Fruit fly (Drosophila melanogaster): ENCODE measurements around the gene CG32365.

Gene CG32365

DNA sequence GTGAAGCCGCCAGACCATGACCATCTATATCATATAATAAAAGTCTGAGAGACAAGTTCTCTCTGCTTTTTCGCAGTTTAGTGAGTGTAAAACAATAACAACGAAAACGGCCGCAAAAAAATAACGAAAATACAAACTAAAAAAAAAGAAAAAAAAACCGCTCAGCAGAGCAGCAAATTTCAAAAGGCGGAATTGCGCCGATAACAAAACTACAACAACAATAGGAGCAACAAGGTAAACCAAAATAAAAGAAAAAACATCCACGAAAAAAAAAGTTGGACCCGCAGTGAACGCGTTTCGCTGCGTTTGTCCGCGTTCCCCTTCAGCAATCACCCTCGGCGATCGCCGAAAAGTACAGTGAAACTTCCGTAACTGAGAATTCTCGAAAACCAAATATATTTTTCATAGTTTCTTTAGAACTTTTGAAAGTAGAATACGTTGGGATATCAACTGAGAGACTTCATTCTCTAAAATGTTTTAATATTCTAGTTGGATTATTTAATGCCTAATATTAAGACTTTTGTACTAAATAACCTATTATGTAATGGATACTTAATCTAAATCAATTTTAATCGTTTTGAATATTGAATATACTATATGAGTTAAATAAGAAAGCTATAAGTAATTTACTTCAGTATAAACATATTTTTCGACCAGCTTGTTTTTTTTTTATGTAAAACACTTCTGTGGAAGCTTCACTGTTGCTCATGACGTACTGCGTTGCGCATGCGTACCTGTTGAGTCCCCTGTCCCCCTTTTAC lies 6.9 kb downstream of the CG32365 start (continued):
- TF ChIP-seq CG8281 (tag; optimal IDR thresholded peaks at IDR 0.05) (peak; percentile 11), fd3F (GFP tag; optimal IDR thresholded peaks at IDR 0.05) (peak; percentile 19), CG2678 (tag; optimal IDR thresholded peaks at IDR 0.05) (peak; percentile 76), Hr78 (GFP tag; optimal IDR thresholded peaks at IDR 0.05) (peak in 1 of 2 experiments; percentile 37), Ptx1 (GFP tag; IDR thresholded peaks at IDR 0.05) (peak; percentile 52), Camta (GFP tag; optimal IDR thresholded peaks at IDR 0.05) (no peak), lola (GFP tag; optimal IDR thresholded peaks at IDR 0.05) (peak in 1 of 3 experiments; percentile 75), wor (GFP tag; IDR thresholded peaks at IDR 0.05) (0 out of 2 replicates have a peak, but pooled peaks have one; percentile 27), trem (tag; optimal IDR thresholded peaks at IDR 0.05) (peak; percentile 11), sens (GFP tag) (peak; percentile 91), ewg (GFP tag; optimal IDR thresholded peaks at IDR 0.05) (peak; percentile 48), Rfx (GFP tag; IDR thresholded peaks at IDR 0.05) (peak; percentile 22; the same call in 1 of the 2 replicates), CG34422 (GFP tag; IDR thresholded peaks at IDR 0.05) (peak; percentile 43; the same call in 1 of the 3 replicates), CG4707 (GFP tag; optimal IDR thresholded peaks at IDR 0.05) (no peak), CG14710 (tag; optimal IDR thresholded peaks at IDR 0.05) (peak; percentile 72), ara (GFP tag; IDR thresholded peaks at IDR 0.05) (0 out of 2 replicates have a peak, but pooled peaks have one; percentile 4), E2f1 (GFP tag; IDR thresholded peaks at IDR 0.05) (no peak), eyg (GFP tag; optimal IDR thresholded peaks at IDR 0.05) (no peak), CG7928 (GFP tag; optimal IDR thresholded peaks at IDR 0.05) (no peak), wek (GFP tag; optimal IDR thresholded peaks at IDR 0.05) (no peak), prd (optimal IDR thresholded peaks at IDR 0.05) (no peak), prd (GFP tag; IDR thresholded peaks at IDR 0.05) (peak; percentile 59; the same call in 1 of the 3 replicates), CG17328 (GFP tag; IDR thresholded peaks at IDR 0.05) (0 out of 2 replicates have a peak, but pooled peaks have one; percentile 37), bcd (GFP tag; optimal IDR thresholded peaks at IDR 0.05) (peak; percentile 44), CG14441 (GFP tag; IDR thresholded peaks at IDR 0.05) (peak; percentile 12; the same call in 1 of the 2 replicates), odd (GFP tag; optimal IDR thresholded peaks at IDR 0.05) (peak; percentile 55), z (GFP tag; IDR thresholded peaks at IDR 0.05) (no peak), Hsf (GFP tag; optimal IDR thresholded peaks at IDR 0.05) (peak; percentile 43), Max (GFP tag; optimal IDR thresholded peaks at IDR 0.05) (peak; percentile 22), CG1024 (GFP tag; IDR thresholded peaks at IDR 0.05) (0 out of 2 replicates have a peak, but pooled peaks have one; percentile 16), Taf1 (GFP tag; IDR thresholded peaks at IDR 0.05) (no peak), croc (GFP tag; conservative IDR thresholded peaks at IDR 0.05) (peak; percentile 44; the same call in 2 of the 3 replicates), CG16815 (GFP tag; optimal IDR thresholded peaks at IDR 0.05) (peak; percentile 69), CG16863 (GFP tag; optimal IDR thresholded peaks at IDR 0.05) (peak; percentile 29), CG3407 (GFP tag; optimal IDR thresholded peaks at IDR 0.05) (peak; percentile 33), CG10979 (tag; optimal IDR thresholded peaks at IDR 0.05) (peak; percentile 75), cwo (GFP tag; optimal IDR thresholded peaks at IDR 0.05) (peak; percentile 26), tap (tag; optimal IDR thresholded peaks at IDR 0.05) (no peak), chn (GFP tag; optimal IDR thresholded peaks at IDR 0.05) (peak; percentile 29), CG2712 (tag; optimal IDR thresholded peaks at IDR 0.05) (peak; percentile 63), CG1602 (GFP tag; optimal IDR thresholded peaks at IDR 0.05) (peak; percentile 50), gem (tag; optimal IDR thresholded peaks at IDR 0.05) (peak; percentile 65), dmrt11E (tag; optimal IDR thresholded peaks at IDR 0.05) (peak; percentile 75), ci (GFP tag; IDR thresholded peaks at IDR 0.05) (no peak), esg (GFP tag; conservative IDR thresholded peaks at IDR 0.05) (peak; percentile 47; the same call in 1 of the 2 replicates), CG6689 (GFP tag; IDR thresholded peaks at IDR 0.05) (peak; percentile 39), pum (GFP tag; optimal IDR thresholded peaks at IDR 0.05) (no peak), Asciz (GFP tag; optimal IDR thresholded peaks at IDR 0.05) (peak; percentile 56), H15 (GFP tag; IDR thresholded peaks at IDR 0.05) (no peak)

All from whole organism, embryonic.